Worm (Caenorhabditis elegans): Measurements from ENCODE around the gene ttr-45.

ce11 chrIV:13289321-13289720 lies 35.3 kb downstream of the ttr-45 start, which contains the start of gene Y67H2A.10:
- TF ChIP-seq ama-1 (optimal IDR thresholded peaks at IDR 0.05), result no peak
- no peak for TF ChIP-seq ceh-9 (tag; optimal IDR thresholded peaks at IDR 0.05)
- TF ChIP-seq nfya-1 (tag; optimal IDR thresholded peaks at IDR 0.05), result no peak
- TF ChIP-seq dve-1 (tag; optimal IDR thresholded peaks at IDR 0.05), result no peak
- peak; percentile 26 for TF ChIP-seq ets-4 (tag; optimal IDR thresholded peaks at IDR 0.05)

Data from whole organism, late embryonic.